Fruit fly (Drosophila melanogaster) whole organism, pupa: Measurements from ENCODE around the gene CG12253.

Source experiments
- CG34367 ChIP-seq: fragments of 200-800 bp; sonication (Bioruptor generic); optimal IDR thresholded peaks from 2 replicates; lab custom pipeline; 2018; ENCODE audit warnings: missing biosample characterization, mild to moderate bottlenecking, missing genetic modification characterization
- CG4496 ChIP-seq: fragments of 200-800 bp; sonication (Bioruptor generic); IDR thresholded peaks from 3 replicates; pipeline ENCODE4 v1.3.6; 2022; ENCODE audit warnings: missing biosample characterization, missing genetic modification characterization
- CG8159 ChIP-seq: fragments of 200-800 bp; sonication (Bioruptor generic); optimal IDR thresholded peaks from 3 replicates; lab custom pipeline; 2018; ENCODE audit warnings: missing biosample characterization, mild to moderate bottlenecking, missing genetic modification characterization, moderate library complexity
- CG9948 ChIP-seq: fragments of 200-800 bp; sonication (Bioruptor generic); optimal IDR thresholded peaks from 2 replicates; lab custom pipeline; 2018; ENCODE audit warnings: missing biosample characterization, mild to moderate bottlenecking, missing genetic modification characterization, moderate library complexity
- D1 ChIP-seq: fragments of 200-800 bp; sonication (Bioruptor generic); optimal IDR thresholded peaks from 2 replicates; lab custom pipeline; 2018; ENCODE audit warnings: missing biosample characterization, mild to moderate bottlenecking, missing genetic modification characterization, moderate library complexity
- Snoo ChIP-seq: fragments of 200-800 bp; sonication (Bioruptor generic); optimal IDR thresholded peaks from 3 replicates; lab custom pipeline; 2017; ENCODE audit warnings: missing biosample characterization, mild to moderate bottlenecking, missing genetic modification characterization, inconsistent platforms
- gl ChIP-seq: fragments of 200-800 bp; sonication (Bioruptor generic); optimal IDR thresholded peaks from 2 replicates; lab custom pipeline; 2018; ENCODE audit warnings: missing biosample characterization, mild to moderate bottlenecking, missing genetic modification characterization

DNA sequence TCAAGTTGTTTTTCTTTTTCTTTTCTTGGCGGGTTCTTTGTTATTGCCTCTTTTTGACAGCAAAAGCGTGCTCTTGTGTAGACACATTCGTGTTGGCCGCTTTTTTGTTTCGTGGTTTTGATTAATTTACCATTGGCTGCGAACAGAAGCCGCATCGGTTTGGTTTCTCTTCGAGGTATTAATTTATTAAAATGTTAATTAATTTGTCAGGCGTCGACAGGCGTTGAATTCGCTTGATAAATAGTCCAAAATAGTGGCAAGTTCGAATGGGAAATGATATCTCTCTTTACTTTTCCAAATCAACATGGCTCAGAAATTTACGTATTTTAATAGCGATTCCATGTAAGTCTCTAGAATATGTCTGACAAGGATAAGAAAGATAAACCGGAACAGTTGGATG lies 46.9 kb downstream of the CG12253 start, which contains the start of gene CG18666:
- TF ChIP-seq gl (tag; lab: Kevin White, UChicago): no peak
- TF ChIP-seq Snoo (tag; lab: Kevin White, UChicago): no peak
- no peak for TF ChIP-seq CG8159 (tag; lab: Kevin White, UChicago)
- no peak for TF ChIP-seq CG34367
- no peak for TF ChIP-seq D1 (tag; lab: Kevin White, UChicago)
- TF ChIP-seq CG4496 (GFP tag; lab: Robert Waterston, UW): no peak
- no peak for TF ChIP-seq CG9948 (tag; lab: Kevin White, UChicago)
